Worm (Caenorhabditis elegans) whole organism, midembryonic: Measurements from ENCODE around the gene cka-1.

Experiments
- cog-1 ChIP-seq: sonication (generic microtip); optimal IDR thresholded peaks from 2 replicates; lab custom pipeline; 2016; ENCODE audit warnings: missing genetic modification characterization, missing compliant biosample characterization
- ref-1 ChIP-seq: fragments of 200-800 bp; sonication (Bioruptor generic); conservative IDR thresholded peaks from 2 replicates; pipeline ENCODE4 v1.3.6; 2022; ENCODE audit warnings: missing genetic modification reagents, missing genetic modification characterization, missing compliant biosample characterization

ce11 chrIV:9744905-9745304 lies 7.5 kb upstream of the cka-1 start, which contains the start of gene C28D4.4:
- TF ChIP-seq ref-1 (GFP tag; lab: Robert Waterston, UW), result no peak
- TF ChIP-seq cog-1, result no peak
